Worm (Caenorhabditis elegans) whole organism, L3 larva: ENCODE measurements around the gene srbc-83.

ENCODE experiments used
- lin-15B ChIP-seq: fragments of 150-350 bp; optimal IDR thresholded peaks from 2 replicates; lab custom pipeline; 2014; ENCODE audit warnings: missing biosample characterization, missing genetic modification characterization
- unc-62 ChIP-seq: fragments of 150-350 bp; sonication (generic microtip); optimal IDR thresholded peaks from 4 replicates; lab custom pipeline; 2014; ENCODE audit warnings: missing biosample characterization, missing genetic modification reagents, missing genetic modification characterization

DNA sequence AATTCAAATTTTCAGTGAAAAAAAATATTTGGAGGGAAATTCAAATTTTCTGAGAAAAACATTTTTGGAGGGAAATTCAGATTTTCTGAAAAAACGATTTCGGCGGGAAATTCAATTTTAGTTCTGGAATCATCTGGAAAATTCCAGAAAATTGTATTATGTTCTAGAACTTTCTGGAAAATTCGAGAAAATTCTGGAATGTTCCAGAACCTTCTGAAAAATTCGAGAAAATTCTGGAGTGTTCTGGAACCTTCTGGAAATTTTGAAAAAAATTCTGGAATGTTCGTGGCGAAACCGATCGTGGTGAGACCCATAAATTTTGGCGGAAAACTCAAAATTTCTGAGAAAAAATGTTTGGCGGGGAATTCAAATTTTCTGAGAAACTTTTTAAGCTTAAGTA, 25.0 kb downstream of the srbc-83 start:
- TF ChIP-seq lin-15B (tag; lab: Kevin White, UChicago) (no peak), unc-62 (GFP tag; lab: Kevin White, UChicago) (no peak)
